Worm (Caenorhabditis elegans): ENCODE measurements around the gene egl-3.

egl-3 gene

ce11 chrV:10152278-10152677 is 21.3 kb downstream of the egl-3 start, which contains the start of gene srsx-28 (continued):
- TF ChIP-seq hlh-12 (tag; optimal IDR thresholded peaks at IDR 0.05) (no peak), snpc-3.4 (tag; optimal IDR thresholded peaks at IDR 0.05) (no peak), Y79H2A.3 (GFP tag; conservative IDR thresholded peaks at IDR 0.05) (no peak)

DNA sequence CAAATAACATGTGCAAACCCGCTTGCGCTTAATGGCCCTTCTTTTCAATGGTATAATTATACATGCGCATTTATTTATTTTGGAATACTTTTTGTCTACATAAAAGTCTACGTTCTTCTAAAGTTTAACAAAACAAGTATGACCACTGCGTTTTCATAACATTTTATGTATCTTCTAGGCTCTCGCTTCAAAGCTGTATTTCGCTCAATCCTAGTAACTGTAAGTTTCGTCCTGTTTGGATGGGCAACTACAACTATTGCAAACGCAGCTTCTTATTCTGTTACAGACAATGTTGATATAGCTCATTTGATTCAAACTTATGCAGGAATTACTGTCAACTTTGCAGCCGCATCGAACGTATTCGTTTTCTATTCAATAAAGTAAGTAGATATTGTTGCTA is 23.8 kb downstream of the egl-3 start, which contains the start of gene srsx-27:
Gene srsx-27 (plus strand): TSS at position 301 of the 400 bp plus-strand sequence.
- no peak for TF ChIP-seq hmg-1.2 (GFP tag; IDR thresholded peaks at IDR 0.05)
- no peak for TF ChIP-seq die-1 (tag; optimal IDR thresholded peaks at IDR 0.05)
- no peak for TF ChIP-seq dox-1 (GFP tag; IDR thresholded peaks at IDR 0.05)
- TF ChIP-seq B0261.1 (tag; optimal IDR thresholded peaks at IDR 0.05), result no peak
- no peak for TF ChIP-seq rec-8 (tag; optimal IDR thresholded peaks at IDR 0.05)
- no peak for TF ChIP-seq somi-1 (GFP tag; optimal IDR thresholded peaks at IDR 0.05)
- TF ChIP-seq nhr-179 (tag; optimal IDR thresholded peaks at IDR 0.05), result no peak
- TF ChIP-seq madf-3 (GFP tag; IDR thresholded peaks at IDR 0.05), result no peak
- TF ChIP-seq nfya-1 (tag; optimal IDR thresholded peaks at IDR 0.05; ENCODE audit: borderline replicate concordance, insufficient read depth), result no peak

- TF ChIP-seq ceh-58 (GFP tag; IDR thresholded peaks at IDR 0.05) (no peak), attf-3 (GFP tag; conservative IDR thresholded peaks at IDR 0.05) (no peak), B0336.3 (GFP tag; IDR thresholded peaks at IDR 0.05) (no peak), nhr-120 (GFP tag; IDR thresholded peaks at IDR 0.05) (no peak), repo-1 (tag; optimal IDR thresholded peaks at IDR 0.05) (no peak), zfh-2 (GFP tag; conservative IDR thresholded peaks at IDR 0.05) (no peak)
Measured at ce11 chrV:10148352-10148751, 25.2 kb downstream of the egl-3 start, which contains the start of gene srsx-26. Gene srsx-26, plus strand, starts transcription at chrV:10148652.

DNA sequence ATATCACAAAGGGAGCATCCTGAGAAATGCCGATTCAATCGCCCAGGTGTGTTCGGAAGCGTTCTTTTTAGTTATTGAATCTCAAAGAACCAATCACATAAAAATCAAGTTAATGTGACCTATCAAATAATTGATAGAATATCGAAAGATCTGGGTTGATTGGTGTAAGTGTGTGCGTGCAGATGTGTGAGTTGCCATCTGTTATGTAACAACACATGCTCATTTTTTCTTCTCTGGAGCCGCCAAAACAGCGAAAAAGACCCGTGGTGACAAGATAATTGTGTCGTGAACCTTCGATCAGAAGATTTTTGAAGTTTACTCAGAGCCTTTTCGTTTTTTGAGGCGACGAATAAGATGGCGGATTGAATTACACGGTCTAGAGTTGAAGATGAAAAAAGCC is 26.8 kb downstream of the egl-3 start:
- no peak for TF ChIP-seq die-1 (tag; optimal IDR thresholded peaks at IDR 0.05)
- no peak for TF ChIP-seq F33H1.4 (GFP tag; IDR thresholded peaks at IDR 0.05)
- TF ChIP-seq attf-6 (GFP tag; IDR thresholded peaks at IDR 0.05), result no peak
- no peak for TF ChIP-seq ZK185.1 (tag; optimal IDR thresholded peaks at IDR 0.05; ENCODE audit: poor library complexity, severe bottlenecking)
- TF ChIP-seq T26A5.8 (tag; optimal IDR thresholded peaks at IDR 0.05), result no peak
- no peak for TF ChIP-seq ztf-3 (GFP tag; optimal IDR thresholded peaks at IDR 0.05)
- no peak for TF ChIP-seq nhr-90 (tag; optimal IDR thresholded peaks at IDR 0.05)
- no peak for TF ChIP-seq gei-17 (GFP tag; optimal IDR thresholded peaks at IDR 0.05)
- no peak for TF ChIP-seq ztf-25 (GFP tag; IDR thresholded peaks at IDR 0.05)
- no peak for TF ChIP-seq B0261.1 (tag; optimal IDR thresholded peaks at IDR 0.05)
- no peak for TF ChIP-seq cebp-1 (GFP tag; IDR thresholded peaks at IDR 0.05)
- TF ChIP-seq cebp-1 (tag; optimal IDR thresholded peaks at IDR 0.05), result no peak
- TF ChIP-seq F52B5.7 (tag; optimal IDR thresholded peaks at IDR 0.05), result no peak
- TF ChIP-seq ceh-79 (tag; optimal IDR thresholded peaks at IDR 0.05), result no peak
- no peak for TF ChIP-seq tbx-9 (tag; optimal IDR thresholded peaks at IDR 0.05; ENCODE audit: borderline replicate concordance)

ce11 chrV:10145653-10146052 is 27.9 kb downstream of the egl-3 start, which contains the start of gene C51E3.9:
Gene C51E3.9, plus strand, starts transcription at chrV:10145953.
- TF ChIP-seq lin-54 (GFP tag; optimal IDR thresholded peaks at IDR 0.05) (no peak), ceh-40 (GFP tag; IDR thresholded peaks at IDR 0.05) (no peak), mcd-1 (GFP tag; IDR thresholded peaks at IDR 0.05) (no peak)
